Worm (Caenorhabditis elegans): ENCODE data around the gene T16G12.13.

- TF ChIP-seq klf-2 (GFP tag; conservative IDR thresholded peaks at IDR 0.05) (no peak), tab-1 (GFP tag; IDR thresholded peaks at IDR 0.05) (no peak), ztf-29 (GFP tag; IDR thresholded peaks at IDR 0.05) (no peak), ztf-23 (GFP tag; IDR thresholded peaks at IDR 0.05) (no peak), flt-1 (GFP tag; IDR thresholded peaks at IDR 0.05) (no peak), ref-1 (GFP tag; conservative IDR thresholded peaks at IDR 0.05) (no peak), cog-1 (tag; optimal IDR thresholded peaks at IDR 0.05) (no peak), med-1 (GFP tag; optimal IDR thresholded peaks at IDR 0.05; ENCODE audit: insufficient read depth) (no peak), T22C8.4 (GFP tag; IDR thresholded peaks at IDR 0.05) (no peak)
Measured at ce11 chrIII:10059002-10059401, 1.7 kb upstream of the T16G12.13 start, which contains the start of gene T16G12.8.
